Worm (Caenorhabditis elegans): ENCODE measurements around the gene W06G6.15.
"Not testable (repeated sequence)": the region's sequence is repeated elsewhere in the genome, so short reads cannot be mapped to it uniquely, and the experiment has no call there.

Gene W06G6.15

DNA sequence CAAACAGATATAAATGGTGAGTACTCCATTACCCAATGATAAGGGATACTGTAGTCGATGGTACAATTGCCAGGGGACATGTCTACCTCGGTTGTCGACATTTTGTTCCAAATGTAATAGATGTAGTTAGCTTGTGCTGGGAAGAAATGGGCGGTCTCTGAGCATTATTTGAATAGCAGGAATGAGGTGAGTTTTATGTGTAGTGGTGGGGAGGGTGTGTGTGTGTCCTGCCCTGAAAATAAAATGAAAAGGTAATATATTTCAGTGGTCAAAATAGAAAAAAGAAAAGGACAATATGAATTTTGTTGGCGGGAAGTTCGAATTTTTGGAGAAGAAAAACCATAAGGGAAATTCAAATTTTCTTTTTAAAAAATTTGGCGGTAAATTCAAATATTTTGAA lies 6.5 kb downstream of the W06G6.15 start, which contains the start of gene Y70C5B.2:
TSS of gene Y70C5B.2 (minus strand) at position 101 of the 400 bp plus-strand sequence.
- not testable (repeated sequence) for TF ChIP-seq ztf-3 (GFP tag; optimal IDR thresholded peaks at IDR 0.05); zfh-2 (GFP tag; conservative IDR thresholded peaks at IDR 0.05); nhr-27 (tag; optimal IDR thresholded peaks at IDR 0.05)

DNA sequence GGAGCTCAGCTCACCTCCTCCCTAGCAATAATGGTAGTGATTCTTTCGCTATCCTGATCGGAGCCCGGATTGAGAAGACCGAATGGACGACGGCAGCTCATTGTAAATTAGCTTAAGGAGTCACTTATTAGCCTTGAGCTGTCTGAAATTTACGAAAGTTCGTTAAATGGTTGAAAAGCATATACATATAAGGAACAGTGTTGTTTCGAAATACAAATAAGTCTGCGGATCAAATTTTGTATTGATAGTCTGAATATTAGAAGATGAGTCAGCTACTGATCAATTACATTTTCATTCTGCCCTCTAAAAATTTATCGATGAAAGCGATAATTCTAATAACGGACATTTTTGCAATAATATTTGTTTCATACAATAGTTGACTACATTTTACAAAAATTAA lies 12.3 kb downstream of the W06G6.15 start, which contains the start of gene F14F8.14:
TSS of gene F14F8.14 (minus strand) at position 101 of the 400 bp plus-strand sequence.
- no peak for TF ChIP-seq cebp-2 (GFP tag; IDR thresholded peaks at IDR 0.05)
- no peak for TF ChIP-seq Y79H2A.3 (GFP tag; conservative IDR thresholded peaks at IDR 0.05)
- no peak for TF ChIP-seq snpc-4 (GFP tag; optimal IDR thresholded peaks at IDR 0.05)
- TF ChIP-seq snpc-4 (tag; optimal IDR thresholded peaks at IDR 0.05), result no peak
- TF ChIP-seq let-607 (tag; optimal IDR thresholded peaks at IDR 0.05), result no peak
- no peak for TF ChIP-seq C17E4.6 (GFP tag; IDR thresholded peaks at IDR 0.05)

DNA sequence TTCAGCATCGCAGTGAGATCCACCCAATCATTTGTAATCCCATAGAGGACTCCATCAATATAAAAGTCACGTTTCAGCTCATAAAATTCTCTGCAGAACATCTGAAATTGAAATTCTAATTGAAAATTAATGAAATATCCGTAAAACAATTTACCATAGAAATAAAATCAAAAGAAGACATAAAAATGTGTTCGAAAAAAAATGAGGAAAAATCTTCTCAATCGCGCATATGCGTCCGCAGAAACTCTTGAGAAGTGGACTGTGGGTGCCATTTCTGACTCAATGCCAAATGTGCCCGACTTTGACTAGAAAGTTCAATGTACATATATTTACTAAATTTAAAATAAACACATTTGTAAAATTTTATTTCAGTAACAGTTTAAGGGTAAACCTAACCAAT lies 14.1 kb downstream of the W06G6.15 start, which contains the start of gene F14F8.9:
TSS of gene F14F8.9 (minus strand) at position 101 of the 400 bp plus-strand sequence.
- TF ChIP-seq ceh-58 (GFP tag; IDR thresholded peaks at IDR 0.05), result no peak
- no peak for TF ChIP-seq ets-4 (GFP tag; optimal IDR thresholded peaks at IDR 0.05)
- no peak for TF ChIP-seq akir-1 (GFP tag; optimal IDR thresholded peaks at IDR 0.05)
- TF ChIP-seq ztf-18 (tag; optimal IDR thresholded peaks at IDR 0.05), result no peak
- no peak for TF ChIP-seq egl-44 (GFP tag; IDR thresholded peaks at IDR 0.05)
- TF ChIP-seq B0261.1 (tag; optimal IDR thresholded peaks at IDR 0.05), result no peak
- no peak for TF ChIP-seq let-607 (tag; optimal IDR thresholded peaks at IDR 0.05)
- no peak for TF ChIP-seq egrh-3 (GFP tag; IDR thresholded peaks at IDR 0.05)
- no peak for TF ChIP-seq unc-130 (GFP tag; optimal IDR thresholded peaks at IDR 0.05)
- TF ChIP-seq hmg-20 (GFP tag; IDR thresholded peaks at IDR 0.05), result no peak
- no peak for TF ChIP-seq snpc-1.3 (tag; optimal IDR thresholded peaks at IDR 0.05; ENCODE audit: insufficient read depth)
- TF ChIP-seq attf-5 (GFP tag; optimal IDR thresholded peaks at IDR 0.05), result no peak
- no peak for TF ChIP-seq F49E8.2 (tag; optimal IDR thresholded peaks at IDR 0.05; ENCODE audit: insufficient read depth)

DNA sequence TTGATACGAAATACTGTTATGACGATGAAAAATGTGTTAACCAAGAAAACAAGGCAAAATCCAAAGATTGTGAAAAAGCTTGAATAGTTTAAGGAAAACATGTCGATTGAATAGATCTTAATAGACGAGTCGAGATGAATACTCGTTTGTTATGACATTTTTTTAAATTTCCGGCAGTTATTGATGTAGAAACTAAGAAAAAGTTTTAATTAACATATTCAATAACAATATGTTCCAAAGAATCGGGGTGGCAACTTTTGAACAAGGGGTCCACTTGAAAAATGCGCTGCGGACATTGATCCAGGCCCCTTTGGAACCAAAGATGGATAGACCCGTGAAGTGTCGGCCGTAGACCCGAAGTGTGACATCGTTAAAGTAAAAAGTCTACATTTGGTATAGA lies 16.8 kb downstream of the W06G6.15 start, which contains the start of gene str-61:
TSS of gene str-61 (minus strand) at position 101 of the 400 bp plus-strand sequence.
- TF ChIP-seq repo-1 (tag; optimal IDR thresholded peaks at IDR 0.05), result no peak

DNA sequence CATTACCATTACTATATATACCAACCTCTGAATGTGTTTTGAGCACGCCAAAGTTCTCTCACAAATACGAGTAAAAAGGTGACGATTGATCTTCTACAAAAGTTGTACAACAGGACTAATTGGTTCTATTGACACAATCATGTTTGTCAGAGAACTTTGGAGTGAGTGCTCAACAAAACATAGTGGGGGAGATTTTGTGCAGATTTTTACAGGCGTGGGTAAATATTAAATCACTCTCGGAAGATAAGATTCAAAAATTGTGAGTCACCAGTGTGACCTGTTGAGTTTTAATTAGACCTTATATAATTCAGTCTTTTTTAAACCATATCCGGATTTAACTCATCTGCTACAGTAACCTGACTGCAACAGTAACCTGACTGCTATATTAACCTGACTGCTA lies 17.9 kb downstream of the W06G6.15 start, which contains the start of gene F14F8.8:
TSS of gene F14F8.8 (minus strand) at position 101 of the 400 bp plus-strand sequence.
- no peak for TF ChIP-seq zim-3 (tag; optimal IDR thresholded peaks at IDR 0.05)
- TF ChIP-seq pha-4 (tag; optimal IDR thresholded peaks at IDR 0.05), result no peak
- TF ChIP-seq F55B11.4 (tag; optimal IDR thresholded peaks at IDR 0.05; ENCODE audit: borderline replicate concordance, insufficient read depth), result no peak
- TF ChIP-seq nhr-27 (tag; optimal IDR thresholded peaks at IDR 0.05), result no peak
- no peak for TF ChIP-seq egrh-3 (GFP tag; IDR thresholded peaks at IDR 0.05)
- no peak for TF ChIP-seq sea-2 (GFP tag; IDR thresholded peaks at IDR 0.05)
- no peak for TF ChIP-seq rec-8 (tag; optimal IDR thresholded peaks at IDR 0.05)
- TF ChIP-seq aptf-3 (GFP tag; IDR thresholded peaks at IDR 0.05), result no peak
- no peak for TF ChIP-seq attf-6 (GFP tag; IDR thresholded peaks at IDR 0.05)

DNA sequence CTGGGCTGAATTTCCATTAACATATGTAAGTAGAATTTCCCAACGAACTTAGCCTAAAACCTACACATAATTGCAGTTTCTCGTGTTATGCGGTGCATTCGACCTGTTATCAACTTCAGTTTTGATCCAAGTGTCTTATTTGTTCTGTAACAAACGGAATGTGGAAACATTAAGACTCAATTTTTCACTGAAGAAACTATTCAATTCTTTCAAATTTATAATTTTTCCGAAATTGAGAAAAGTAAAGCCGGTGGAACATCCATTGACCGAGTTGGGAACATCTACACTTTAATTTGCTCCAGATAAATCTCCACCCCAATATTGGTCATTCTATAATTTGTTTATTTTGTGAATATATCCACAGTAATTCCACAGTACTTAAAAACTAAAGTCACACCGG lies 20.1 kb downstream of the W06G6.15 start:
- no peak for TF ChIP-seq egrh-3 (GFP tag; IDR thresholded peaks at IDR 0.05)
- no peak for TF ChIP-seq die-1 (tag; optimal IDR thresholded peaks at IDR 0.05)
- no peak for TF ChIP-seq him-1 (tag; optimal IDR thresholded peaks at IDR 0.05)
- TF ChIP-seq unc-130 (GFP tag; optimal IDR thresholded peaks at IDR 0.05), result no peak
- no peak for TF ChIP-seq ceh-100 (GFP tag; IDR thresholded peaks at IDR 0.05)
- TF ChIP-seq T07F8.4 (tag; optimal IDR thresholded peaks at IDR 0.05), result no peak
- no peak for TF ChIP-seq nfya-2 (GFP tag; IDR thresholded peaks at IDR 0.05)
- no peak for TF ChIP-seq hlh-26 (GFP tag; conservative IDR thresholded peaks at IDR 0.05)
- no peak for TF ChIP-seq F49E8.2 (tag; optimal IDR thresholded peaks at IDR 0.05; ENCODE audit: insufficient read depth)
- TF ChIP-seq dox-1 (GFP tag; IDR thresholded peaks at IDR 0.05), result no peak
- TF ChIP-seq tlf-1 (GFP tag; optimal IDR thresholded peaks at IDR 0.05), result no peak
- TF ChIP-seq ztf-25 (GFP tag; IDR thresholded peaks at IDR 0.05), result no peak
- TF ChIP-seq hsf-1 (GFP tag; IDR thresholded peaks at IDR 0.05), result no peak
- no peak for TF ChIP-seq B0035.1 (tag; optimal IDR thresholded peaks at IDR 0.05)
